Fruit fly (Drosophila melanogaster) whole organism, embryonic: ENCODE results near the gene CG44090.
A peak's percentile ranks its signal among the peaks of the same experiment; 100 is the strongest.

Source experiments
- CG10366 ChIP-seq: fragments of 200-800 bp; sonication (Bioruptor generic); IDR thresholded peaks from 2 replicates; pipeline ENCODE4 v1.3.6; 2022; ENCODE audit warnings: missing biosample characterization, missing genetic modification characterization
- CG10462 ChIP-seq: fragments of 200-800 bp; sonication (Bioruptor generic); optimal IDR thresholded peaks from 2 replicates; lab custom pipeline; 2016; ENCODE audit warnings: missing biosample characterization, missing genetic modification characterization
- CG12236 ChIP-seq: fragments of 200-800 bp; sonication (Bioruptor generic); optimal IDR thresholded peaks from 2 replicates; lab custom pipeline; 2016; ENCODE audit warnings: missing biosample characterization, missing genetic modification characterization
- CG12299 ChIP-seq: fragments of 200-800 bp; sonication (Bioruptor generic); optimal IDR thresholded peaks from 2 replicates; lab custom pipeline; 2018; ENCODE audit warnings: missing biosample characterization, mild to moderate bottlenecking, missing genetic modification characterization
- CG15479 ChIP-seq: fragments of 200-800 bp; sonication (Bioruptor generic); optimal IDR thresholded peaks from 3 replicates; lab custom pipeline; 2019; ENCODE audit warnings: missing biosample characterization, mild to moderate bottlenecking, missing genetic modification characterization, moderate library complexity
- CG31365 ChIP-seq: fragments of 200-800 bp; sonication (Bioruptor generic); optimal IDR thresholded peaks from 2 replicates; lab custom pipeline; 2018; ENCODE audit warnings: missing biosample characterization, mild to moderate bottlenecking, missing genetic modification characterization
- CG31441 ChIP-seq: fragments of 200-800 bp; sonication (Bioruptor generic); IDR thresholded peaks from 2 replicates; pipeline ENCODE4 v1.3.6; 2022; ENCODE audit warnings: missing biosample characterization, missing genetic modification characterization
- CG32532 ChIP-seq: fragments of 200-800 bp; sonication (Bioruptor generic); IDR thresholded peaks from 2 replicates; pipeline ENCODE4 v1.3.6; 2022; ENCODE audit warnings: missing biosample characterization, missing genetic modification characterization
- CG34224 ChIP-seq: fragments of 200-800 bp; sonication (Bioruptor generic); IDR thresholded peaks from 3 replicates; pipeline ENCODE4 v1.3.6; 2022; ENCODE audit warnings: missing biosample characterization, missing genetic modification characterization; ENCODE audit not compliant: partially characterized antibody
- CG4707 ChIP-seq: fragments of 200-800 bp; sonication (Bioruptor generic); optimal IDR thresholded peaks from 2 replicates; lab custom pipeline; 2018; ENCODE audit warnings: missing biosample characterization, mild to moderate bottlenecking, missing genetic modification characterization, moderate library complexity
- CG9609 ChIP-seq: fragments of 200-800 bp; sonication (Bioruptor generic); optimal IDR thresholded peaks from 3 replicates; lab custom pipeline; 2016; ENCODE audit warnings: missing biosample characterization, missing genetic modification characterization
- Dek ChIP-seq: fragments of 200-800 bp; sonication (Bioruptor generic); optimal IDR thresholded peaks from 3 replicates; lab custom pipeline; 2019; ENCODE audit warnings: missing biosample characterization, mild to moderate bottlenecking, missing genetic modification characterization, moderate library complexity
- Dip2 ChIP-seq: fragments of 200-800 bp; sonication (Bioruptor generic); IDR thresholded peaks from 2 replicates; pipeline ENCODE4 v1.3.6; 2022; ENCODE audit warnings: missing biosample characterization, missing genetic modification characterization
- Eip74EF ChIP-seq, 2 experiments: fragments of 200-800 bp in 1 of 2; fragments of >200 bp in 1 of 2; sonication (Bioruptor generic) in 1 of 2; optimal IDR thresholded peaks; 2 replicates each; lab custom pipeline; 2017 to 2019; ENCODE audit warnings: missing biosample characterization in 2 of 2, missing genetic modification characterization in 2 of 2, mild to moderate bottlenecking in 1 of 2, moderate library complexity in 1 of 2
- Ets65A ChIP-seq: fragments of 200-800 bp; sonication (Bioruptor generic); peaks from one replicate; lab custom pipeline; 2016; ENCODE audit warnings: missing biosample characterization, missing genetic modification characterization
- H15 ChIP-seq: fragments of 200-800 bp; sonication (Bioruptor generic); IDR thresholded peaks from 3 replicates; pipeline ENCODE4 v1.3.6; 2022; ENCODE audit warnings: missing biosample characterization, missing genetic modification characterization
- HmgD ChIP-seq: fragments of 200-800 bp; sonication (Bioruptor generic); optimal IDR thresholded peaks from 3 replicates; lab custom pipeline; 2016; ENCODE audit warnings: missing biosample characterization, missing genetic modification characterization
- HmgZ ChIP-seq: fragments of 200-800 bp; sonication (Bioruptor generic); optimal IDR thresholded peaks from 2 replicates; lab custom pipeline; 2018; ENCODE audit warnings: missing biosample characterization, mild to moderate bottlenecking, missing genetic modification characterization
- Hmx ChIP-seq: fragments of 200-800 bp; sonication (Bioruptor generic); optimal IDR thresholded peaks from 2 replicates; lab custom pipeline; 2016; ENCODE audit warnings: missing biosample characterization, missing genetic modification characterization
- Lpt ChIP-seq: fragments of >200 bp; optimal IDR thresholded peaks from 2 replicates; lab custom pipeline; 2018; ENCODE audit warnings: missing biosample characterization, missing genetic modification characterization
- Mrtf ChIP-seq: fragments of 200-800 bp; sonication (Bioruptor generic); IDR thresholded peaks from 3 replicates; pipeline ENCODE4 v1.3.6; 2022; ENCODE audit warnings: missing biosample characterization, missing genetic modification characterization
- NC2α ChIP-seq: fragments of 200-800 bp; sonication (Bioruptor generic); optimal IDR thresholded peaks from 2 replicates; lab custom pipeline; 2016; ENCODE audit warnings: missing biosample characterization, missing genetic modification characterization
- Nf-YC ChIP-seq: fragments of 200-800 bp; optimal IDR thresholded peaks from 3 replicates; lab custom pipeline; 2019; ENCODE audit warnings: missing biosample characterization, mild to moderate bottlenecking, missing genetic modification characterization, moderate library complexity
- Poxn ChIP-seq: fragments of 200-800 bp; sonication (Bioruptor generic); IDR thresholded peaks from 2 replicates; pipeline ENCODE4 v1.3.6; 2022; ENCODE audit warnings: missing biosample characterization, missing genetic modification characterization
- Six4 ChIP-seq: fragments of 200-800 bp; sonication (Bioruptor generic); optimal IDR thresholded peaks from 2 replicates; lab custom pipeline; 2016; ENCODE audit warnings: missing biosample characterization, missing genetic modification characterization
- Spps ChIP-seq: fragments of 200-800 bp; sonication (Bioruptor generic); optimal IDR thresholded peaks from 2 replicates; lab custom pipeline; 2018; ENCODE audit warnings: missing biosample characterization, mild to moderate bottlenecking, missing genetic modification characterization
- Sry-δ ChIP-seq: fragments of 200-800 bp; sonication (Bioruptor generic); optimal IDR thresholded peaks from 2 replicates; lab custom pipeline; 2016; ENCODE audit warnings: missing biosample characterization, missing genetic modification characterization
- Stat92E ChIP-seq, 3 experiments: fragments of >200 bp in 2 of 3; fragments of 200-800 bp in 1 of 3; sonication (Bioruptor generic) in 1 of 3; optimal IDR thresholded peaks; 2 replicates each; lab custom pipeline; 2017 to 2019; ENCODE audit warnings: missing biosample characterization in 3 of 3, missing genetic modification characterization in 3 of 3, mild to moderate bottlenecking in 1 of 3, moderate library complexity in 1 of 3
- YL-1 ChIP-seq: fragments of 200-800 bp; sonication (Bioruptor generic); optimal IDR thresholded peaks from 3 replicates; lab custom pipeline; 2017; ENCODE audit warnings: missing biosample characterization, mild to moderate bottlenecking, missing genetic modification characterization
- ab ChIP-seq: fragments of 200-800 bp; sonication (Bioruptor generic); optimal IDR thresholded peaks from 2 replicates; lab custom pipeline; 2016; ENCODE audit warnings: missing biosample characterization, missing genetic modification characterization
- ase ChIP-seq: fragments of 200-800 bp; sonication (Bioruptor generic); IDR thresholded peaks from 3 replicates; pipeline ENCODE4 v1.3.6; 2022; ENCODE audit warnings: missing biosample characterization, missing genetic modification characterization
- ci ChIP-seq: fragments of 200-800 bp; sonication (Bioruptor generic); IDR thresholded peaks from 3 replicates; pipeline ENCODE4 v1.3.6; 2022; ENCODE audit warnings: missing biosample characterization, missing genetic modification characterization
- dimm ChIP-seq: fragments of 200-800 bp; sonication (Bioruptor generic); IDR thresholded peaks from 2 replicates; pipeline ENCODE4 v1.3.6; 2022; ENCODE audit warnings: missing biosample characterization, missing genetic modification characterization
- gcm2 ChIP-seq: fragments of 200-800 bp; sonication (Bioruptor generic); optimal IDR thresholded peaks from 2 replicates; lab custom pipeline; 2016; ENCODE audit warnings: missing biosample characterization, missing genetic modification characterization
- gem ChIP-seq: fragments of 200-800 bp; sonication (Bioruptor generic); optimal IDR thresholded peaks from 2 replicates; lab custom pipeline; 2019; ENCODE audit warnings: missing biosample characterization, mild to moderate bottlenecking, missing genetic modification characterization, moderate library complexity
- gsb ChIP-seq: fragments of 200-800 bp; sonication (Bioruptor generic); IDR thresholded peaks from 2 replicates; pipeline ENCODE4 v1.3.6; 2022; ENCODE audit warnings: missing biosample characterization, missing genetic modification characterization
- gsb-n ChIP-seq: fragments of 200-800 bp; sonication (Bioruptor generic); optimal IDR thresholded peaks from 3 replicates; lab custom pipeline; 2018; ENCODE audit warnings: missing biosample characterization, mild to moderate bottlenecking, missing genetic modification characterization
- ham ChIP-seq: fragments of 200-800 bp; sonication (Bioruptor generic); IDR thresholded peaks from 2 replicates; pipeline ENCODE4 v1.3.6; 2022; ENCODE audit warnings: missing biosample characterization, missing genetic modification characterization
- hbn ChIP-seq: fragments of 200-800 bp; sonication (Bioruptor generic); IDR thresholded peaks from 2 replicates; pipeline ENCODE4 v1.3.6; 2022; ENCODE audit warnings: missing biosample characterization, missing genetic modification characterization; ENCODE audit not compliant: partially characterized antibody
- her ChIP-seq: fragments of 200-800 bp; sonication (Bioruptor generic); optimal IDR thresholded peaks from 2 replicates; lab custom pipeline; 2016; ENCODE audit warnings: missing biosample characterization, missing genetic modification characterization
- hth ChIP-seq: fragments of >200 bp; optimal IDR thresholded peaks from 2 replicates; lab custom pipeline; 2017; ENCODE audit warnings: inconsistent platforms
- jigr1 ChIP-seq: fragments of 200-800 bp; sonication (Bioruptor generic); IDR thresholded peaks from 3 replicates; pipeline ENCODE4 v1.3.6; 2022; ENCODE audit warnings: missing biosample characterization, missing genetic modification characterization
- odd ChIP-seq: fragments of 200-800 bp; sonication (Bioruptor generic); optimal IDR thresholded peaks from 2 replicates; lab custom pipeline; 2017; ENCODE audit warnings: missing biosample characterization, mild to moderate bottlenecking, missing genetic modification characterization
- run ChIP-seq: fragments of 200-800 bp; sonication (Bioruptor generic); optimal IDR thresholded peaks from 3 replicates; lab custom pipeline; 2018; ENCODE audit warnings: missing biosample characterization, mild to moderate bottlenecking, missing genetic modification characterization
- slp2 ChIP-seq: fragments of 200-800 bp; sonication (Bioruptor generic); optimal IDR thresholded peaks from 2 replicates; lab custom pipeline; 2016; ENCODE audit warnings: missing biosample characterization, missing genetic modification characterization
- tap ChIP-seq: fragments of 200-800 bp; optimal IDR thresholded peaks from 3 replicates; lab custom pipeline; 2019; ENCODE audit warnings: missing biosample characterization, mild to moderate bottlenecking, missing genetic modification characterization, moderate library complexity
- trem ChIP-seq: fragments of 200-800 bp; optimal IDR thresholded peaks from 3 replicates; lab custom pipeline; 2019; ENCODE audit warnings: missing biosample characterization, mild to moderate bottlenecking, missing genetic modification characterization, moderate library complexity
- ttk ChIP-seq: fragments of 200-800 bp; sonication (Bioruptor generic); IDR thresholded peaks from 2 replicates; pipeline ENCODE4 v2.1.2; 2022; ENCODE audit warnings: missing biosample characterization, missing genetic modification characterization
- vnd ChIP-seq: fragments of 200-800 bp; sonication (Bioruptor generic); IDR thresholded peaks from 3 replicates; pipeline ENCODE4 v1.3.6; 2022; ENCODE audit warnings: missing biosample characterization, missing genetic modification characterization; ENCODE audit not compliant: partially characterized antibody
- vvl ChIP-seq: fragments of 200-800 bp; sonication (Bioruptor generic); IDR thresholded peaks from 2 replicates; pipeline ENCODE4 v1.3.6; 2022; ENCODE audit warnings: missing biosample characterization, missing genetic modification characterization
- zf30C ChIP-seq: fragments of 200-800 bp; sonication (Bioruptor generic); optimal IDR thresholded peaks from 3 replicates; lab custom pipeline; 2018; ENCODE audit warnings: missing biosample characterization, mild to moderate bottlenecking, missing genetic modification characterization

The CG44090 gene

dm6 chr3R:17391313-17391845, 42.9 kb downstream of the CG44090 start, which contains the start of the genes Brf and sds22 (continued):
- TF ChIP-seq Sry-δ (GFP tag; lab: Kevin White, UChicago) (peak; percentile 95), odd (GFP tag; lab: Kevin White, UChicago) (peak; percentile 88), hth (lab: Kevin White, UChicago) (no peak), trem (peak; percentile 94), Nf-YC (tag; lab: Kevin White, UChicago) (peak; percentile 89), tap (tag; lab: Kevin White, UChicago) (peak; percentile 89), Hmx (GFP tag; lab: Kevin White, UChicago) (peak; percentile 90), ci (GFP tag; lab: Robert Waterston, UW) (peak; percentile 88), vvl (GFP tag; lab: Robert Waterston, UW) (peak; percentile 95), CG10462 (peak; percentile 93), hbn (peak; percentile 72), gsb (peak; percentile 75), Mrtf (peak; percentile 90), slp2 (peak; percentile 93), YL-1 (GFP tag; lab: Kevin White, UChicago) (peak; percentile 80), Six4 (peak; percentile 94), Dek (tag; lab: Kevin White, UChicago) (peak; percentile 93), Stat92E (GFP tag; optimal IDR thresholded peaks at IDR 0.05; lab: Kevin White, UChicago) (peak in 1 of 3 experiments; percentile 74), HmgZ (tag; lab: Kevin White, UChicago) (peak; percentile 97), her (GFP tag; lab: Kevin White, UChicago) (peak; percentile 88), Dip2 (GFP tag; lab: Robert Waterston, UW) (peak; percentile 46; the same call in 1 of the 2 replicates), CG32532 (peak; percentile 95), H15 (GFP tag; lab: Robert Waterston, UW) (peak; percentile 90), Lpt (no peak), gsb-n (tag; lab: Kevin White, UChicago) (peak; percentile 93), ham (GFP tag; lab: Robert Waterston, UW) (peak; percentile 80), CG12299 (peak; percentile 90), gcm2 (GFP tag; lab: Kevin White, UChicago) (peak; percentile 87), zf30C (GFP tag; lab: Kevin White, UChicago) (no peak), NC2α (GFP tag; lab: Kevin White, UChicago) (peak; percentile 89), Spps (peak; percentile 93), CG10366 (GFP tag; lab: Robert Waterston, UW) (peak; percentile 91), jigr1 (GFP tag; lab: Robert Waterston, UW) (peak; percentile 86; the same call in 2 of the 3 replicates), Poxn (peak; percentile 82), CG9609 (GFP tag; lab: Kevin White, UChicago) (peak; percentile 97), ttk (GFP tag; lab: Robert Waterston, UW) (peak; percentile 94), ab (GFP tag; lab: Kevin White, UChicago) (peak; percentile 89), Eip74EF (GFP tag; optimal IDR thresholded peaks at IDR 0.05; lab: Kevin White, UChicago) (peak in 1 of 2 experiments; percentile 82), Ets65A (GFP tag; lab: Kevin White, UChicago) (peak; percentile 99), CG34224 (GFP tag; lab: Robert Waterston, UW) (peak; percentile 53; the same call in 1 of the 3 replicates), HmgD (peak; percentile 89), run (tag; lab: Kevin White, UChicago) (peak; percentile 47), CG12236 (GFP tag; lab: Kevin White, UChicago) (peak; percentile 88), CG31441 (GFP tag; lab: Robert Waterston, UW) (peak; percentile 94), vnd (peak; percentile 74), dimm (GFP tag; lab: Robert Waterston, UW) (peak; percentile 77), gem (peak; percentile 98), CG15479 (GFP tag; lab: Kevin White, UChicago) (no peak), CG4707 (GFP tag; lab: Kevin White, UChicago) (peak; percentile 54), ase (GFP tag; lab: Robert Waterston, UW) (peak; percentile 92), CG31365 (tag; lab: Kevin White, UChicago) (peak; percentile 76)
